Fruit fly (Drosophila melanogaster) whole organism, embryonic: Measurements from ENCODE around the gene Sry-alpha.
A peak's percentile ranks its signal among the peaks of the same experiment; 100 is the strongest.

Experiments
- CG1024 ChIP-seq: fragments of 200-800 bp; sonication (Bioruptor generic); IDR thresholded peaks from 2 replicates; pipeline ENCODE4 v1.3.6; 2022; ENCODE audit warnings: missing biosample characterization, missing genetic modification characterization
- CG10321 ChIP-seq: fragments of 200-800 bp; sonication (Bioruptor generic); IDR thresholded peaks from 2 replicates; pipeline ENCODE4 v1.3.6; 2022; ENCODE audit warnings: missing biosample characterization, missing genetic modification characterization
- CG10654 ChIP-seq: fragments of 200-800 bp; sonication (Bioruptor generic); optimal IDR thresholded peaks from 2 replicates; lab custom pipeline; 2016; ENCODE audit warnings: missing biosample characterization, missing genetic modification characterization
- CG11695 ChIP-seq: fragments of 200-800 bp; sonication (Bioruptor generic); IDR thresholded peaks from 3 replicates; pipeline ENCODE4 v1.3.6; 2022; ENCODE audit warnings: missing biosample characterization, missing genetic modification characterization
- CG13287 ChIP-seq: fragments of 200-800 bp; sonication (Bioruptor generic); IDR thresholded peaks from 2 replicates; pipeline ENCODE4 v1.3.6; 2022; ENCODE audit warnings: missing biosample characterization, missing genetic modification characterization; ENCODE audit not compliant: partially characterized antibody
- CG13296 ChIP-seq: fragments of 200-800 bp; sonication (Bioruptor generic); optimal IDR thresholded peaks from 3 replicates; lab custom pipeline; 2018; ENCODE audit warnings: missing biosample characterization, mild to moderate bottlenecking, missing genetic modification characterization
- CG14014 ChIP-seq: fragments of 200-800 bp; sonication (Bioruptor generic); IDR thresholded peaks from 2 replicates; pipeline ENCODE4 v1.3.6; 2022; ENCODE audit warnings: missing biosample characterization, missing genetic modification characterization
- CG14710 ChIP-seq: fragments of 200-800 bp; sonication (Bioruptor generic); optimal IDR thresholded peaks from 3 replicates; lab custom pipeline; 2019; ENCODE audit warnings: missing biosample characterization, mild to moderate bottlenecking, missing genetic modification characterization, moderate library complexity
- CG16813 ChIP-seq: fragments of 200-800 bp; sonication (Bioruptor generic); IDR thresholded peaks from 3 replicates; pipeline ENCODE4 v1.3.6; 2022; ENCODE audit warnings: missing biosample characterization, missing genetic modification characterization; ENCODE audit not compliant: partially characterized antibody
- CG17385 ChIP-seq: fragments of 200-800 bp; sonication (Bioruptor generic); optimal IDR thresholded peaks from 3 replicates; lab custom pipeline; 2018; ENCODE audit warnings: missing biosample characterization, mild to moderate bottlenecking, missing genetic modification characterization
- CG17612 ChIP-seq: fragments of 200-800 bp; sonication (Bioruptor generic); IDR thresholded peaks from 2 replicates; pipeline ENCODE4 v1.3.6; 2022; ENCODE audit warnings: missing biosample characterization, missing genetic modification characterization
- CG18262 ChIP-seq: fragments of 200-800 bp; optimal IDR thresholded peaks from 3 replicates; lab custom pipeline; 2019; ENCODE audit warnings: missing biosample characterization, mild to moderate bottlenecking, missing genetic modification characterization, moderate library complexity
- CG18619 ChIP-seq: fragments of 200-800 bp; sonication (Bioruptor generic); optimal IDR thresholded peaks from 3 replicates; lab custom pipeline; 2017; ENCODE audit warnings: missing biosample characterization, mild to moderate bottlenecking, missing genetic modification characterization
- CG2199 ChIP-seq: fragments of 200-800 bp; sonication (Bioruptor generic); IDR thresholded peaks from 3 replicates; pipeline ENCODE4 v1.3.6; 2022; ENCODE audit warnings: missing biosample characterization, missing genetic modification characterization
- CG3065 ChIP-seq: fragments of 200-800 bp; sonication (Bioruptor generic); optimal IDR thresholded peaks from 2 replicates; lab custom pipeline; 2016; ENCODE audit warnings: missing biosample characterization, missing genetic modification characterization
- CG32532 ChIP-seq: fragments of 200-800 bp; sonication (Bioruptor generic); IDR thresholded peaks from 2 replicates; pipeline ENCODE4 v1.3.6; 2022; ENCODE audit warnings: missing biosample characterization, missing genetic modification characterization
- CG33213 ChIP-seq: fragments of 200-800 bp; sonication (Bioruptor generic); optimal IDR thresholded peaks from 3 replicates; lab custom pipeline; 2016; ENCODE audit warnings: missing biosample characterization, missing genetic modification characterization
- CG34376 ChIP-seq: fragments of 200-800 bp; sonication (Bioruptor generic); optimal IDR thresholded peaks from 2 replicates; lab custom pipeline; 2018; ENCODE audit warnings: missing biosample characterization, mild to moderate bottlenecking, missing genetic modification characterization
- CG34422 ChIP-seq: fragments of 200-800 bp; sonication (Bioruptor generic); IDR thresholded peaks from 3 replicates; pipeline ENCODE4 v1.3.6; 2022; ENCODE audit warnings: missing biosample characterization, missing genetic modification characterization
- CG43689 ChIP-seq: fragments of 200-800 bp; sonication (Bioruptor generic); IDR thresholded peaks from 2 replicates; pipeline ENCODE4 v1.3.6; 2022; ENCODE audit warnings: missing biosample characterization, missing genetic modification characterization
- CG6813 ChIP-seq: fragments of 200-800 bp; sonication (Bioruptor generic); optimal IDR thresholded peaks from 2 replicates; lab custom pipeline; 2017; ENCODE audit warnings: missing biosample characterization, missing genetic modification characterization, mild to moderate bottlenecking, moderate library complexity, missing genetic modification reagents
- CG7556 ChIP-seq: fragments of 200-800 bp; sonication (Bioruptor generic); optimal IDR thresholded peaks from 2 replicates; lab custom pipeline; 2017; ENCODE audit warnings: missing biosample characterization, mild to moderate bottlenecking, missing genetic modification characterization
- CG9876 ChIP-seq: fragments of 200-800 bp; sonication (Bioruptor generic); optimal IDR thresholded peaks from 2 replicates; lab custom pipeline; 2016; ENCODE audit warnings: missing biosample characterization, missing genetic modification characterization
- CHES-1-like ChIP-seq: fragments of 200-800 bp; sonication (Bioruptor generic); optimal IDR thresholded peaks from 2 replicates; lab custom pipeline; 2016; ENCODE audit warnings: missing biosample characterization, missing genetic modification characterization
- Deaf1 ChIP-seq: fragments of 200-800 bp; optimal IDR thresholded peaks from 3 replicates; lab custom pipeline; 2019; ENCODE audit warnings: missing biosample characterization, mild to moderate bottlenecking, missing genetic modification characterization, moderate library complexity
- Dll ChIP-seq: fragments of 200-800 bp; sonication (Bioruptor generic); IDR thresholded peaks from 4 replicates; pipeline ENCODE4 v1.3.6; 2022; ENCODE audit warnings: missing biosample characterization, missing genetic modification characterization; ENCODE audit not compliant: partially characterized antibody
- Doc2 ChIP-seq: fragments of 200-800 bp; sonication (Bioruptor generic); IDR thresholded peaks from 2 replicates; pipeline ENCODE4 v1.3.6; 2022; ENCODE audit warnings: missing biosample characterization, missing genetic modification characterization
- Dp ChIP-seq: fragments of 200-800 bp; sonication (Bioruptor generic); optimal IDR thresholded peaks from 2 replicates; lab custom pipeline; 2018; ENCODE audit warnings: missing biosample characterization, mild to moderate bottlenecking, missing genetic modification characterization, moderate library complexity
- H15 ChIP-seq: fragments of 200-800 bp; sonication (Bioruptor generic); IDR thresholded peaks from 3 replicates; pipeline ENCODE4 v1.3.6; 2022; ENCODE audit warnings: missing biosample characterization, missing genetic modification characterization
- Hr3 ChIP-seq: fragments of 200-800 bp; sonication (Bioruptor generic); optimal IDR thresholded peaks from 3 replicates; lab custom pipeline; 2016; ENCODE audit warnings: missing biosample characterization, missing genetic modification characterization
- NC2β ChIP-seq: fragments of 200-800 bp; sonication (Bioruptor generic); optimal IDR thresholded peaks from 2 replicates; lab custom pipeline; 2016; ENCODE audit warnings: missing biosample characterization, missing genetic modification characterization
- Nf-YA ChIP-seq: fragments of 200-800 bp; sonication (Bioruptor generic); IDR thresholded peaks from 2 replicates; pipeline ENCODE4 v1.3.6; 2022; ENCODE audit warnings: missing biosample characterization, missing genetic modification characterization
- Oaz ChIP-seq: fragments of 200-800 bp; sonication (Bioruptor generic); IDR thresholded peaks from 2 replicates; pipeline ENCODE4 v1.3.6; 2022; ENCODE audit warnings: missing biosample characterization, missing genetic modification characterization
- Ptx1 ChIP-seq: fragments of 200-800 bp; sonication (Bioruptor generic); IDR thresholded peaks from 2 replicates; pipeline ENCODE4 v1.3.6; 2022; ENCODE audit warnings: missing biosample characterization, missing genetic modification characterization
- Vsx1 ChIP-seq: fragments of 200-800 bp; sonication (Bioruptor generic); optimal IDR thresholded peaks from 2 replicates; lab custom pipeline; 2017; ENCODE audit warnings: missing biosample characterization, mild to moderate bottlenecking, missing genetic modification characterization, missing genetic modification reagents
- abd-A ChIP-seq: fragments of 200-800 bp; sonication (Bioruptor generic); optimal IDR thresholded peaks from 3 replicates; lab custom pipeline; 2019; ENCODE audit warnings: missing biosample characterization, mild to moderate bottlenecking, missing genetic modification characterization, moderate library complexity
- ato ChIP-seq: fragments of 200-800 bp; sonication (Bioruptor generic); IDR thresholded peaks from 2 replicates; pipeline ENCODE4 v1.3.6; 2022; ENCODE audit warnings: missing biosample characterization, missing genetic modification characterization; ENCODE audit not compliant: partially characterized antibody
- cato ChIP-seq: fragments of 200-800 bp; sonication (Bioruptor generic); optimal IDR thresholded peaks from 2 replicates; lab custom pipeline; 2016; ENCODE audit warnings: missing biosample characterization, missing genetic modification characterization, borderline replicate concordance
- dm ChIP-seq: fragments of 200-800 bp; sonication (Bioruptor generic); optimal IDR thresholded peaks from 3 replicates; lab custom pipeline; 2016; ENCODE audit warnings: missing biosample characterization, missing genetic modification characterization
- dysf ChIP-seq: fragments of 200-800 bp; sonication (Bioruptor generic); IDR thresholded peaks from 3 replicates; pipeline ENCODE4 v1.3.6; 2022; ENCODE audit warnings: missing biosample characterization, missing genetic modification characterization
- h ChIP-seq: fragments of >200 bp; optimal IDR thresholded peaks from 2 replicates; lab custom pipeline; 2017
- lbe ChIP-seq: fragments of 200-800 bp; sonication (Bioruptor generic); optimal IDR thresholded peaks from 2 replicates; lab custom pipeline; 2016; ENCODE audit warnings: missing biosample characterization, mild to moderate bottlenecking, missing genetic modification characterization
- lov ChIP-seq, 2 experiments: fragments of 200-800 bp in 1 of 2; fragments of >200 bp in 1 of 2; sonication (Bioruptor generic) in 1 of 2; IDR thresholded peaks in 1 of 2; optimal IDR thresholded peaks in 1 of 2; 2 replicates in 1 of 2; 3 replicates in 1 of 2; pipeline versions ENCODE4 v1.3.6 to Lab custom; 2017 to 2022; ENCODE audit warnings: missing biosample characterization in 1 of 2, missing genetic modification characterization in 1 of 2
- nau ChIP-seq: fragments of 200-800 bp; sonication (Bioruptor generic); optimal IDR thresholded peaks from 3 replicates; lab custom pipeline; 2017; ENCODE audit warnings: missing biosample characterization, mild to moderate bottlenecking, missing genetic modification characterization, missing genetic modification reagents
- oc ChIP-seq: fragments of 200-800 bp; sonication (Bioruptor generic); optimal IDR thresholded peaks from 2 replicates; lab custom pipeline; 2018; ENCODE audit warnings: missing biosample characterization, mild to moderate bottlenecking, missing genetic modification characterization, moderate library complexity
- pb ChIP-seq: fragments of 200-800 bp; sonication (Bioruptor generic); optimal IDR thresholded peaks from 3 replicates; lab custom pipeline; 2016; ENCODE audit warnings: missing biosample characterization, missing genetic modification characterization
- pho ChIP-seq: fragments of 200-800 bp; sonication (Bioruptor generic); optimal IDR thresholded peaks from 2 replicates; lab custom pipeline; 2016; ENCODE audit warnings: missing biosample characterization, missing genetic modification characterization
- sens-2 ChIP-seq: fragments of 200-800 bp; sonication (Bioruptor generic); IDR thresholded peaks from 2 replicates; pipeline ENCODE4 v1.3.6; 2022; ENCODE audit warnings: missing biosample characterization, missing genetic modification characterization
- trh ChIP-seq: fragments of 200-800 bp; sonication (Bioruptor generic); optimal IDR thresholded peaks from 2 replicates; lab custom pipeline; 2016; ENCODE audit warnings: missing biosample characterization, missing genetic modification characterization
- zf30C ChIP-seq: fragments of 200-800 bp; sonication (Bioruptor generic); optimal IDR thresholded peaks from 3 replicates; lab custom pipeline; 2018; ENCODE audit warnings: missing biosample characterization, mild to moderate bottlenecking, missing genetic modification characterization

The Sry-alpha gene

dm6 chr3R:30014977-30015514, 24.5 kb upstream of the Sry-alpha start, which contains the start of gene CG7920 (continued):
- TF ChIP-seq trh (no peak), CG17385 (GFP tag; lab: Kevin White, UChicago) (no peak), Ptx1 (GFP tag; lab: Robert Waterston, UW) (0 out of 2 replicates have a peak, but pooled peaks have one; percentile 8), zf30C (GFP tag; lab: Kevin White, UChicago) (no peak), Hr3 (GFP tag; lab: Kevin White, UChicago) (no peak), h (no peak), CG10321 (GFP tag; lab: Robert Waterston, UW) (0 out of 2 replicates have a peak, but pooled peaks have one; percentile 27), CG9876 (GFP tag; lab: Kevin White, UChicago) (no peak), dysf (GFP tag; lab: Robert Waterston, UW) (no peak; the same call in 2 of the 3 replicates), CG14710 (tag; lab: Kevin White, UChicago) (peak; percentile 39), CG13296 (GFP tag; lab: Kevin White, UChicago) (peak; percentile 48), sens-2 (no peak), CG16813 (GFP tag; lab: Robert Waterston, UW) (peak; percentile 75), abd-A (tag; lab: Kevin White, UChicago) (peak; percentile 37), CG34422 (GFP tag; lab: Robert Waterston, UW) (peak; percentile 55; the same call in 2 of the 3 replicates), Oaz (no peak), Nf-YA (GFP tag; lab: Robert Waterston, UW) (no peak), Doc2 (no peak), NC2β (no peak), lbe (peak; percentile 55), Deaf1 (peak; percentile 27), ato (GFP tag; lab: Robert Waterston, UW) (peak; percentile 61; the same call in 1 of the 2 replicates), Dp (GFP tag; lab: Kevin White, UChicago) (peak; percentile 99), cato (no peak), Vsx1 (GFP tag; lab: Kevin White, UChicago) (no peak), H15 (GFP tag; lab: Robert Waterston, UW) (no peak), CG34376 (peak; percentile 77), CG17612 (no peak), CHES-1-like (GFP tag; lab: Kevin White, UChicago) (peak; percentile 3), CG2199 (GFP tag; lab: Robert Waterston, UW) (no peak), CG10654 (GFP tag; lab: Kevin White, UChicago) (no peak), CG33213 (GFP tag; lab: Kevin White, UChicago) (peak; percentile 42), Dll (GFP tag; lab: Robert Waterston, UW) (peak; percentile 89), CG18619 (no peak), CG11695 (GFP tag; lab: Robert Waterston, UW) (no peak), CG18262 (tag; lab: Kevin White, UChicago) (peak; percentile 51), CG6813 (GFP tag; lab: Kevin White, UChicago) (no peak), CG32532 (peak; percentile 41; the same call in 1 of the 2 replicates), CG13287 (GFP tag; lab: Robert Waterston, UW) (peak; percentile 89), oc (tag; lab: Kevin White, UChicago) (no peak), pb (no peak), nau (GFP tag; lab: Kevin White, UChicago) (peak; percentile 12), CG43689 (GFP tag; lab: Robert Waterston, UW) (no peak), pho (peak; percentile 46), CG14014 (GFP tag; lab: Robert Waterston, UW) (no peak), lov (optimal IDR thresholded peaks at IDR 0.05; lab: Kevin White, UChicago) (no peak), lov (GFP tag; IDR thresholded peaks at IDR 0.05; lab: Robert Waterston, UW) (no peak), CG1024 (GFP tag; lab: Robert Waterston, UW) (no peak), CG7556 (peak; percentile 23), dm (GFP tag; lab: Kevin White, UChicago) (peak; percentile 41), CG3065 (GFP tag; lab: Kevin White, UChicago) (no peak)
